Worm (Caenorhabditis elegans): ENCODE measurements around the gene spe-26.
A peak's percentile ranks its signal among the peaks of the same experiment; 100 is the strongest.

Gene spe-26

ce11 chrIV:10413828-10414227, 22.1 kb upstream of the spe-26 start, which contains the start of gene R10H10.7:
TSS of gene R10H10.7 (minus strand) at chrIV:10413928.
- peak; percentile 26 for TF ChIP-seq aha-1 (tag)
- no peak for TF ChIP-seq hif-1 (tag; optimal IDR thresholded peaks at IDR 0.05)

ce11 chrIV:10409377-10409776, 17.6 kb upstream of the spe-26 start, which contains the start of gene rfk-1:
TSS of gene rfk-1 (minus strand) at chrIV:10409477.
- no peak for TF ChIP-seq tra-1 (GFP tag; IDR thresholded peaks at IDR 0.05)
- TF ChIP-seq lin-38 (GFP tag; IDR thresholded peaks at IDR 0.05) = no peak
- no peak for TF ChIP-seq nhr-11 (tag; optimal IDR thresholded peaks at IDR 0.05)

DNA sequence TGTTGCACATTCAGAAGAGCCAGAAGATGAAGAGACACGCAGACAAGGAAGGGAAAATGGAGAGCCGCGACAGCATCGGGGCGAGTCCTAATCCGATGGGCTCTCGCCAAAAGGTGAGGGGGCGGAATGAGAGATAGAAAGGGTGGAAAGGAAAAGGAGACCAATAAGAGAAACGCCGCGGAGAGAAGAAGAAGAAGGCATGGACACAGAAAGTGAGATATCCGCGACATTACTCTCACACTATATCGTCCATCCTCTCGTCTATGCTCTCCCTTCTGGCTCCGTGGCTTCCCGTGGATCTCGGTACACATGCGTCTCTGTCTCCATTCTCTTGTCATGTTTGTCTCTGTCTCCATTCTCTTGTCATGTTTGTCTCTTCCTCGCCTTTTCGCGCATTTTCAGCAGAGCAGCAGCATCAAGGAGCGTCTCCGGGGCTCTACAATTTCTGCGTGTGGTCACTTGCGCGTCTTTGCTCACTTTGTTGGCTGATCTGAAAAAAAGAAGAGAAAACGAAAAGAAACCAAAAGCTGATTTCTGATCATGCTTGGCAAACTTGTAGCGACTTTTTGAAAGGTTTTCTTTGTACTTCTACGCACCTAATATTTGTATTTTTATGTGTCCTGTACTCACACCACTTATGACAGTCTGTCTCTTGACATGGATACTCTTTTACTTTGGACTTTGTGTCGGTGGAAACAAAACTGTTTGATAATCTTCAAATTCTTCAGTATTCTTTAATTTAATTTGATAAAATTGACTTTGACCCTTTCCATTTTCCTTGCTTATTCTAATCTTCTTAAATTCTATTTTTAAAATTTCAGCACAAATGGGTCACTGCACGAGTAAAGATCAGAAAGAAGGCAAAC, 11.7 kb upstream of the spe-26 start, which contains the start of gene gpa-7:
Gene gpa-7, plus strand, starts transcription at position 816 of the 866 bp plus-strand sequence.
- no peak for TF ChIP-seq tag-97 (GFP tag; IDR thresholded peaks at IDR 0.05)
- TF ChIP-seq snpc-1.2 (GFP tag; IDR thresholded peaks at IDR 0.05) = no peak
- peak; percentile 88 for TF ChIP-seq rbr-2 (tag; optimal IDR thresholded peaks at IDR 0.05)
- TF ChIP-seq sdz-12 (GFP tag; optimal IDR thresholded peaks at IDR 0.05) = no peak
- no peak for TF ChIP-seq R02D3.7 (tag; optimal IDR thresholded peaks at IDR 0.05)
- TF ChIP-seq set-16 (GFP tag; IDR thresholded peaks at IDR 0.05) = peak; percentile 72
- TF ChIP-seq aha-1 (tag) = peak; percentile 97
- no peak for TF ChIP-seq mdt-29 (GFP tag; IDR thresholded peaks at IDR 0.05)
- TF ChIP-seq ceh-32 (tag; optimal IDR thresholded peaks at IDR 0.05; ENCODE audit: poor library complexity) = peak; percentile 45
- no peak for TF ChIP-seq Y105C5A.15 (GFP tag; IDR thresholded peaks at IDR 0.05)
- no peak for TF ChIP-seq zfp-2 (tag; optimal IDR thresholded peaks at IDR 0.05)
- no peak for TF ChIP-seq zag-1 (tag; optimal IDR thresholded peaks at IDR 0.05)
- TF ChIP-seq tra-1 (GFP tag; IDR thresholded peaks at IDR 0.05) = no peak
- TF ChIP-seq hif-1 (tag; optimal IDR thresholded peaks at IDR 0.05) = peak in 1 of 2 experiments; percentile 53
- no peak for TF ChIP-seq hlh-11 (tag; optimal IDR thresholded peaks at IDR 0.05)
- no peak for TF ChIP-seq nhr-10 (tag; optimal IDR thresholded peaks at IDR 0.05)
- no peak for TF ChIP-seq ceh-82 (tag; optimal IDR thresholded peaks at IDR 0.05)
- TF ChIP-seq zip-11 (GFP tag; IDR thresholded peaks at IDR 0.05) = no peak
- no peak for TF ChIP-seq dpl-1 (GFP tag; optimal IDR thresholded peaks at IDR 0.05)
- 0 out of 2 replicates have a peak, but pooled peaks have one; percentile 61 for TF ChIP-seq T26A8.4 (GFP tag; IDR thresholded peaks at IDR 0.05)
- TF ChIP-seq zip-2 (tag; optimal IDR thresholded peaks at IDR 0.05) = no peak
- TF ChIP-seq daf-19 (GFP tag; conservative IDR thresholded peaks at IDR 0.05) = no peak
- no peak for TF ChIP-seq daf-8 (GFP tag; IDR thresholded peaks at IDR 0.05)
- TF ChIP-seq egl-43 (GFP tag; IDR thresholded peaks at IDR 0.05) = no peak
- no peak for TF ChIP-seq zfp-3 (GFP tag; conservative IDR thresholded peaks at IDR 0.05)
- no peak for TF ChIP-seq dmd-9 (GFP tag; IDR thresholded peaks at IDR 0.05)
- no peak for TF ChIP-seq aly-2 (tag; optimal IDR thresholded peaks at IDR 0.05)
- no peak for TF ChIP-seq ces-1 (GFP tag; optimal IDR thresholded peaks at IDR 0.05)
- no peak for TF ChIP-seq lin-38 (GFP tag; IDR thresholded peaks at IDR 0.05)
- TF ChIP-seq skn-1 (tag; optimal IDR thresholded peaks at IDR 0.05) = no peak
- no peak for TF ChIP-seq spr-3 (GFP tag; optimal IDR thresholded peaks at IDR 0.05)
- TF ChIP-seq attf-4 (tag; optimal IDR thresholded peaks at IDR 0.05) = no peak
- peak in 1 of 2 experiments; percentile 99 for TF ChIP-seq unc-62 (GFP tag; optimal IDR thresholded peaks at IDR 0.05 in 1 of 2)
- TF ChIP-seq unc-62 (tag; optimal IDR thresholded peaks at IDR 0.05) = no peak
- TF ChIP-seq lsy-2 (tag; optimal IDR thresholded peaks at IDR 0.05) = peak; percentile 40 to 47
- no peak for TF ChIP-seq T20F7.1 (GFP tag; optimal IDR thresholded peaks at IDR 0.05)
- TF ChIP-seq nhr-25 (tag; optimal IDR thresholded peaks at IDR 0.05; ENCODE audit: borderline replicate concordance, insufficient read depth) = no peak
- TF ChIP-seq lim-7 (GFP tag; IDR thresholded peaks at IDR 0.05) = peak; percentile 57; the same call in 1 of the 2 replicates
- no peak for TF ChIP-seq ceh-62 (tag; optimal IDR thresholded peaks at IDR 0.05)
- no peak for TF ChIP-seq madf-9 (GFP tag; conservative IDR thresholded peaks at IDR 0.05)
- no peak for TF ChIP-seq lin-1 (GFP tag; IDR thresholded peaks at IDR 0.05)
- TF ChIP-seq ZK546.5 (tag; optimal IDR thresholded peaks at IDR 0.05) = no peak
- no peak for TF ChIP-seq F44E2.7 (GFP tag; IDR thresholded peaks at IDR 0.05)
- no peak for TF ChIP-seq pqm-1 (tag; optimal IDR thresholded peaks at IDR 0.05)
- TF ChIP-seq duxl-1 (tag; optimal IDR thresholded peaks at IDR 0.05; ENCODE audit: poor library complexity) = no peak

Data from whole organism, L4 larva.